Worm (Caenorhabditis elegans): ENCODE results near the gene clik-1.

DNA sequence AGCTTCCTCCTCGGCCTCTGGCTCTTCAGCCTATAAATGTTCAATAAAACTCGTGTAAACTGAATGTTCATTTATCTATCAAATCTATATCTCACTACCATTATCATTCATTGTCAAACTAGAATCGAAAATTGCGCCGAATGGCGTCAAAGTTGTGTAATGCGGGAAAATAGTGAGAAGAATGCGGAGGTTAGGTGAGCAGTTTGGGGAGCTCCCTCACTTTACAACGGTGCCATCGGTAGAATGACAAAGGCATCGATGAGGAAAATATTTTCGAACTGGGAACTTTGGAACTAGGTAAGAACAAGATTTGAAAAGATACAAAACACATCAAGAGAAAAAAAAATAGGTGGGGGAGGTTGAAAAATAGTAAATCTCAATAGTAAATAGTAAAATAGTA lies 956 bp downstream of the clik-1 start:
- TF ChIP-seq ama-1 (optimal IDR thresholded peaks at IDR 0.05) (no peak), tbx-11 (GFP tag; IDR thresholded peaks at IDR 0.05) (no peak), flt-1 (GFP tag; IDR thresholded peaks at IDR 0.05) (no peak)

All from whole organism, early embryonic.